Fruit fly (Drosophila melanogaster): ENCODE data around the gene CG11498.

Gene CG11498

dm6 chr3R:30150602-30151001 lies 9.7 kb downstream of the CG11498 start (continued):
- TF ChIP-seq Six4 (GFP tag; optimal IDR thresholded peaks at IDR 0.05) = no peak
- TF ChIP-seq CG3065 (GFP tag; optimal IDR thresholded peaks at IDR 0.05) = no peak
- no peak for TF ChIP-seq maf-S (GFP tag; optimal IDR thresholded peaks at IDR 0.05)
- no peak for TF ChIP-seq Elba2 (GFP tag; optimal IDR thresholded peaks at IDR 0.05)
- TF ChIP-seq luna (GFP tag; optimal IDR thresholded peaks at IDR 0.05) = no peak
- TF ChIP-seq Med (GFP tag) = peak; percentile 42
- TF ChIP-seq Myb (GFP tag; optimal IDR thresholded peaks at IDR 0.05) = no peak
- peak; percentile 50 for TF ChIP-seq CTCF (GFP tag; optimal IDR thresholded peaks at IDR 0.05)
- peak; percentile 43 for TF ChIP-seq gfzf (GFP tag; optimal IDR thresholded peaks at IDR 0.05)
- TF ChIP-seq Pdp1 (GFP tag; optimal IDR thresholded peaks at IDR 0.05) = peak in 1 of 2 experiments; percentile 82
- no peak for TF ChIP-seq kay (GFP tag; optimal IDR thresholded peaks at IDR 0.05)
- peak; percentile 36; the same call in 1 of the 2 replicates for TF ChIP-seq E2f2 (GFP tag; IDR thresholded peaks at IDR 0.05)
- TF ChIP-seq klu (GFP tag; IDR thresholded peaks at IDR 0.05) = no peak
- TF ChIP-seq Fer1 (GFP tag; optimal IDR thresholded peaks at IDR 0.05) = no peak
- no peak for TF ChIP-seq dan (GFP tag; IDR thresholded peaks at IDR 0.05)

- no peak for TF ChIP-seq ap (GFP tag; IDR thresholded peaks at IDR 0.05)
- TF ChIP-seq CG42726 (GFP tag; IDR thresholded peaks at IDR 0.05; ENCODE audit: partially characterized antibody) = no peak
- no peak for TF ChIP-seq CG14860 (GFP tag; IDR thresholded peaks at IDR 0.05; ENCODE audit: partially characterized antibody)
- TF ChIP-seq CG1233 (GFP tag; optimal IDR thresholded peaks at IDR 0.05) = no peak
- TF ChIP-seq CG2129 (GFP tag; IDR thresholded peaks at IDR 0.05; ENCODE audit: partially characterized antibody) = no peak
- no peak for TF ChIP-seq MBD-R2 (GFP tag; IDR thresholded peaks at IDR 0.05)
- TF ChIP-seq CG13894 (tag; optimal IDR thresholded peaks at IDR 0.05) = peak; percentile 49
- no peak for TF ChIP-seq CG6813 (GFP tag; optimal IDR thresholded peaks at IDR 0.05)
- TF ChIP-seq pzg (GFP tag; optimal IDR thresholded peaks at IDR 0.05) = no peak
- TF ChIP-seq run (tag; optimal IDR thresholded peaks at IDR 0.05) = no peak
- no peak for TF ChIP-seq org-1 (GFP tag; optimal IDR thresholded peaks at IDR 0.05)
- TF ChIP-seq fu2 (GFP tag; optimal IDR thresholded peaks at IDR 0.05) = no peak
- TF ChIP-seq CG32772 (GFP tag; IDR thresholded peaks at IDR 0.05) = no peak
- peak; percentile 83 for TF ChIP-seq Deaf1 (tag; optimal IDR thresholded peaks at IDR 0.05)
- TF ChIP-seq CG32532 (GFP tag; IDR thresholded peaks at IDR 0.05) = no peak
- no peak for TF ChIP-seq NC2β (GFP tag; optimal IDR thresholded peaks at IDR 0.05)
- TF ChIP-seq CG12769 (tag; optimal IDR thresholded peaks at IDR 0.05) = peak; percentile 7
Observed at dm6 chr3R:30149506-30149905, 10.8 kb downstream of the CG11498 start, which contains the start of gene AdoR. Gene AdoR, minus strand, starts transcription at chr3R:30149606.

dm6 chr3R:30134063-30135047 lies 25.9 kb downstream of the CG11498 start, which contains the start of gene Tpi:
Gene Tpi, minus strand, starts transcription at chr3R:30134599.
- no peak for TF ChIP-seq abd-A (tag; optimal IDR thresholded peaks at IDR 0.05)
- TF ChIP-seq dati (GFP tag; IDR thresholded peaks at IDR 0.05) = no peak
- peak; percentile 8 for TF ChIP-seq Meics (GFP tag; optimal IDR thresholded peaks at IDR 0.05)
- TF ChIP-seq CG9437 (GFP tag; optimal IDR thresholded peaks at IDR 0.05) = peak; percentile 5
- TF ChIP-seq sr (GFP tag; IDR thresholded peaks at IDR 0.05) = peak; percentile 59; the same call in 1 of the 3 replicates
- TF ChIP-seq bigmax (GFP tag; optimal IDR thresholded peaks at IDR 0.05) = no peak
- TF ChIP-seq tup (GFP tag; optimal IDR thresholded peaks at IDR 0.05) = no peak
- TF ChIP-seq HLH54F (GFP tag; optimal IDR thresholded peaks at IDR 0.05) = peak; percentile 26
- TF ChIP-seq CG18476 (GFP tag; optimal IDR thresholded peaks at IDR 0.05) = no peak
- TF ChIP-seq inv (GFP tag; IDR thresholded peaks at IDR 0.05; ENCODE audit: partially characterized antibody) = no peak
- peak; percentile 46 for TF ChIP-seq CG12219 (GFP tag; optimal IDR thresholded peaks at IDR 0.05)
- TF ChIP-seq Pdp1 (GFP tag; optimal IDR thresholded peaks at IDR 0.05) = peak; percentile 22 to 93
- TF ChIP-seq pzg (GFP tag; optimal IDR thresholded peaks at IDR 0.05) = peak; percentile 42
- TF ChIP-seq gsb (GFP tag; IDR thresholded peaks at IDR 0.05) = no peak
- TF ChIP-seq ham (GFP tag; IDR thresholded peaks at IDR 0.05) = no peak
- no peak for TF ChIP-seq CG2199 (GFP tag; IDR thresholded peaks at IDR 0.05)
- TF ChIP-seq CG4424 (GFP tag; optimal IDR thresholded peaks at IDR 0.05) = no peak
- TF ChIP-seq CG14860 (GFP tag; IDR thresholded peaks at IDR 0.05; ENCODE audit: partially characterized antibody) = no peak
- TF ChIP-seq CG9932 (GFP tag; IDR thresholded peaks at IDR 0.05) = peak; percentile 51
